Worm (Caenorhabditis elegans) whole organism, L1 larva: Measurements from ENCODE around the gene lipl-7.

ENCODE experiments used
- C04F5.9 ChIP-seq: sonication (generic microtip); optimal IDR thresholded peaks from 2 replicates; lab custom pipeline; 2016; ENCODE audit warnings: missing genetic modification characterization, missing compliant biosample characterization
- C16A3.4 ChIP-seq: fragments of 150-350 bp; optimal IDR thresholded peaks from 2 replicates; lab custom pipeline; 2014; ENCODE audit warnings: missing biosample characterization, missing genetic modification characterization
- Y116A8C.19 ChIP-seq: sonication (generic microtip); optimal IDR thresholded peaks from 2 replicates; lab custom pipeline; 2016; ENCODE audit warnings: missing compliant biosample characterization, missing genetic modification characterization, borderline replicate concordance
- aly-2 ChIP-seq: fragments of 150-350 bp; optimal IDR thresholded peaks from 2 replicates; lab custom pipeline; 2014; ENCODE audit warnings: missing biosample characterization, missing genetic modification characterization
- ama-1 ChIP-seq: fragments of 150-350 bp; optimal IDR thresholded peaks from 2 replicates; lab custom pipeline; 2014
- ceh-63 ChIP-seq: fragments of 200-800 bp; sonication (Bioruptor generic); optimal IDR thresholded peaks from 2 replicates; lab custom pipeline; 2018; ENCODE audit warnings: mild to moderate bottlenecking, missing genetic modification characterization, missing compliant biosample characterization
- ceh-90 ChIP-seq: sonication (generic microtip); optimal IDR thresholded peaks from 2 replicates; lab custom pipeline; 2016; ENCODE audit warnings: missing genetic modification characterization, missing compliant biosample characterization
- ces-1 ChIP-seq: fragments of 150-350 bp; optimal IDR thresholded peaks from 2 replicates; lab custom pipeline; 2014; ENCODE audit warnings: missing biosample characterization, missing genetic modification reagents, missing genetic modification characterization
- efl-1 ChIP-seq, 4 experiments: fragments of 150-350 bp; optimal IDR thresholded peaks in 3 of 4; peaks in 1 of 4; 1 replicate in 1 of 4; 2 replicates in 3 of 4; lab custom pipeline; 2014; ENCODE audit warnings: missing biosample characterization in 2 of 4, missing genetic modification characterization in 2 of 4, missing genetic modification reagents in 2 of 4
- elt-2 ChIP-seq: sonication (generic microtip); optimal IDR thresholded peaks from 2 replicates; lab custom pipeline; 2016; ENCODE audit warnings: missing genetic modification characterization, mild to moderate bottlenecking, inconsistent platforms, missing compliant biosample characterization, missing genetic modification reagents
- elt-3 ChIP-seq, 6 experiments: fragments of 150-350 bp in 1 of 6; sonication (generic microtip); optimal IDR thresholded peaks; 2 replicates each; lab custom pipeline; 2017 to 2018; ENCODE audit warnings: missing biosample characterization in 6 of 6, missing genetic modification characterization in 6 of 6, inconsistent platforms in 1 of 6
- jun-1 ChIP-seq: fragments of 150-350 bp; optimal IDR thresholded peaks from 2 replicates; lab custom pipeline; 2014; ENCODE audit warnings: missing biosample characterization, missing genetic modification reagents, missing genetic modification characterization
- lin-14 ChIP-seq: fragments of 200-800 bp; sonication (Bioruptor generic); optimal IDR thresholded peaks from 2 replicates; lab custom pipeline; 2018; ENCODE audit warnings: mild to moderate bottlenecking, missing genetic modification characterization, moderate library complexity, missing compliant biosample characterization
- lin-15B ChIP-seq: fragments of 150-350 bp; sonication (generic microtip); optimal IDR thresholded peaks from 3 replicates; lab custom pipeline; 2014; ENCODE audit warnings: missing biosample characterization, missing genetic modification characterization
- lsy-2 ChIP-seq, 2 experiments: fragments of 150-350 bp; optimal IDR thresholded peaks; 2 replicates each; lab custom pipeline; 2014; ENCODE audit warnings: missing biosample characterization in 2 of 2, missing genetic modification characterization in 2 of 2
- mdl-1 ChIP-seq, 2 experiments: fragments of 150-350 bp; optimal IDR thresholded peaks; 2 replicates each; lab custom pipeline; 2014 to 2017; ENCODE audit warnings: missing biosample characterization in 2 of 2, missing genetic modification characterization in 2 of 2, inconsistent platforms in 1 of 2
- mef-2 ChIP-seq: fragments of 150-350 bp; optimal IDR thresholded peaks from 2 replicates; lab custom pipeline; 2014; ENCODE audit warnings: missing biosample characterization, missing genetic modification characterization
- nhr-19 ChIP-seq: fragments of 200-800 bp; sonication (Bioruptor generic); conservative IDR thresholded peaks from 2 replicates; pipeline ENCODE4 v1.3.6; 2022; ENCODE audit warnings: missing genetic modification characterization, missing compliant biosample characterization
- nhr-20 ChIP-seq: sonication (generic microtip); optimal IDR thresholded peaks from 2 replicates; lab custom pipeline; 2016; ENCODE audit warnings: mild to moderate bottlenecking, missing genetic modification characterization, missing compliant biosample characterization
- nhr-71 ChIP-seq: sonication (generic microtip); optimal IDR thresholded peaks from 2 replicates; lab custom pipeline; 2016; ENCODE audit warnings: mild to moderate bottlenecking, missing genetic modification characterization, moderate library complexity, missing compliant biosample characterization
- nhr-76 ChIP-seq: sonication (generic microtip); optimal IDR thresholded peaks from 2 replicates; lab custom pipeline; 2017; ENCODE audit warnings: missing biosample characterization, missing genetic modification characterization
- nhr-77 ChIP-seq: fragments of 150-350 bp; optimal IDR thresholded peaks from 2 replicates; lab custom pipeline; 2014; ENCODE audit warnings: missing biosample characterization, missing genetic modification characterization
- pax-3 ChIP-seq: fragments of 200-800 bp; sonication (Bioruptor generic); optimal IDR thresholded peaks from 2 replicates; lab custom pipeline; 2018; ENCODE audit warnings: mild to moderate bottlenecking, missing genetic modification characterization, moderate library complexity, missing compliant biosample characterization
- rnt-1 ChIP-seq: sonication (generic microtip); optimal IDR thresholded peaks from 2 replicates; lab custom pipeline; 2016; ENCODE audit warnings: mild to moderate bottlenecking, missing genetic modification characterization, moderate library complexity, missing compliant biosample characterization
- skn-1 ChIP-seq: fragments of 150-350 bp; optimal IDR thresholded peaks from 2 replicates; lab custom pipeline; 2014; ENCODE audit warnings: missing biosample characterization, missing genetic modification characterization
- sox-4 ChIP-seq: sonication (generic microtip); optimal IDR thresholded peaks from 2 replicates; lab custom pipeline; 2016; ENCODE audit warnings: missing genetic modification characterization, missing compliant biosample characterization
- sup-37 ChIP-seq: fragments of 200-800 bp; sonication (Bioruptor generic); optimal IDR thresholded peaks from 2 replicates; lab custom pipeline; 2018; ENCODE audit warnings: mild to moderate bottlenecking, missing genetic modification characterization, missing compliant biosample characterization
- swsn-7 ChIP-seq: sonication (generic microtip); optimal IDR thresholded peaks from 2 replicates; lab custom pipeline; 2016; ENCODE audit warnings: missing genetic modification characterization, missing compliant biosample characterization
- tbx-2 ChIP-seq: sonication (generic microtip); optimal IDR thresholded peaks from 2 replicates; lab custom pipeline; 2016; ENCODE audit warnings: missing genetic modification characterization, missing compliant biosample characterization
- tlp-1 ChIP-seq: fragments of 150-350 bp; optimal IDR thresholded peaks from 2 replicates; lab custom pipeline; 2014; ENCODE audit warnings: missing biosample characterization, missing genetic modification characterization
- unc-130 ChIP-seq: fragments of 150-350 bp; optimal IDR thresholded peaks from 2 replicates; lab custom pipeline; 2017; ENCODE audit warnings: missing biosample characterization, missing genetic modification characterization, inconsistent platforms
- unc-30 ChIP-seq: sonication (generic microtip); optimal IDR thresholded peaks from 2 replicates; lab custom pipeline; 2017; ENCODE audit warnings: missing biosample characterization, missing genetic modification characterization
- unc-86 ChIP-seq: sonication (generic microtip); optimal IDR thresholded peaks from 2 replicates; lab custom pipeline; 2016; ENCODE audit warnings: missing genetic modification characterization, missing compliant biosample characterization
- unc-98 ChIP-seq: fragments of 200-800 bp; sonication (Bioruptor generic); IDR thresholded peaks from 2 replicates; pipeline ENCODE4 v1.3.6; 2022; ENCODE audit warnings: missing genetic modification characterization, missing compliant biosample characterization
- xbp-1 ChIP-seq: sonication (generic microtip); optimal IDR thresholded peaks from 2 replicates; lab custom pipeline; 2016; ENCODE audit warnings: missing genetic modification characterization, missing compliant biosample characterization
- zip-4 ChIP-seq: fragments of 200-800 bp; sonication (Bioruptor generic); optimal IDR thresholded peaks from 2 replicates; lab custom pipeline; 2018; ENCODE audit warnings: mild to moderate bottlenecking, missing genetic modification characterization, moderate library complexity, missing compliant biosample characterization

lipl-7 gene

ce11 chrIV:10242458-10243123 lies 968 bp upstream of the lipl-7 start (continued):
- TF ChIP-seq ceh-90 (tag; lab: Kevin White, UChicago) (peak; percentile 61), ama-1 (lab: Kevin White, UChicago) (no peak), nhr-76 (tag; lab: Kevin White, UChicago) (no peak), rnt-1 (tag; lab: Kevin White, UChicago) (peak; percentile 61), tbx-2 (tag; lab: Kevin White, UChicago) (peak; percentile 49), zip-4 (GFP tag; lab: Kevin White, UChicago) (no peak), lsy-2 (tag; optimal IDR thresholded peaks at IDR 0.05; lab: Kevin White, UChicago) (peak in 1 of 2 experiments; percentile 55), mef-2 (tag; lab: Kevin White, UChicago) (no peak), ces-1 (GFP tag; lab: Kevin White, UChicago) (no peak), nhr-77 (tag; lab: Kevin White, UChicago) (peak; percentile 11), efl-1 (optimal IDR thresholded peaks at IDR 0.05; lab: Kevin White, UChicago) (peak; percentile 83 to 92), efl-1 (GFP tag; optimal IDR thresholded peaks at IDR 0.05 in 1 of 2; lab: Kevin White, UChicago) (peak; percentile 86 to 98), nhr-19 (GFP tag; lab: Robert Waterston, UW) (0 out of 2 replicates have a peak, but pooled peaks have one; percentile 14), unc-86 (no peak), unc-130 (tag; lab: Kevin White, UChicago) (peak; percentile 41), sox-4 (no peak), ceh-63 (GFP tag; lab: Kevin White, UChicago) (no peak), jun-1 (no peak), skn-1 (tag; lab: Kevin White, UChicago) (peak; percentile 50), lin-14 (GFP tag; lab: Kevin White, UChicago) (peak; percentile 52), Y116A8C.19 (tag; lab: Kevin White, UChicago) (no peak)

- TF ChIP-seq nhr-20 (tag; lab: Kevin White, UChicago) (peak; percentile 13), sup-37 (GFP tag; lab: Kevin White, UChicago) (no peak), tlp-1 (no peak), C04F5.9 (tag; lab: Kevin White, UChicago) (no peak), xbp-1 (no peak), unc-98 (GFP tag; lab: Robert Waterston, UW) (no peak), elt-2 (no peak), mdl-1 (tag; optimal IDR thresholded peaks at IDR 0.05; lab: Kevin White, UChicago) (no peak), nhr-71 (tag; lab: Kevin White, UChicago) (no peak), elt-3 (tag; optimal IDR thresholded peaks at IDR 0.05; lab: Kevin White, UChicago) (peak in 1 of 6 experiments; percentile 5)
These were observed 2.6 kb downstream of the lipl-7 start, which contains the start of gene ech-8 for ce11 chrIV:10239045-10239444. ech-8 (minus strand) TSS chrIV:10239176.

ce11 chrIV:10236106-10236505 lies 5.5 kb downstream of the lipl-7 start:
- TF ChIP-seq jun-1 (peak; percentile 32), nhr-20 (tag; lab: Kevin White, UChicago) (no peak), lin-15B (no peak), elt-2 (peak; percentile 68), pax-3 (tag; lab: Kevin White, UChicago) (no peak), unc-30 (tag; lab: Kevin White, UChicago) (no peak), swsn-7 (tag; lab: Kevin White, UChicago) (no peak), C16A3.4 (tag; lab: Kevin White, UChicago) (no peak), elt-3 (tag; optimal IDR thresholded peaks at IDR 0.05; lab: Kevin White, UChicago) (no peak), lin-14 (GFP tag; lab: Kevin White, UChicago) (no peak), aly-2 (no peak)
